Fruit fly (Drosophila melanogaster) whole organism, embryonic: ENCODE results near the gene Fst.

ENCODE experiments used
- Asciz ChIP-seq: fragments of 200-800 bp; sonication (Bioruptor generic); optimal IDR thresholded peaks from 2 replicates; lab custom pipeline; 2017; ENCODE audit warnings: missing biosample characterization, mild to moderate bottlenecking, missing genetic modification characterization, missing genetic modification reagents
- Atf3 ChIP-seq: fragments of 200-800 bp; sonication (Bioruptor generic); optimal IDR thresholded peaks from 3 replicates; lab custom pipeline; 2016; ENCODE audit warnings: missing biosample characterization, missing genetic modification characterization
- B-H1 ChIP-seq: fragments of 200-800 bp; sonication (Bioruptor generic); IDR thresholded peaks from 3 replicates; pipeline ENCODE4 v1.3.6; 2022; ENCODE audit warnings: missing biosample characterization, missing genetic modification characterization
- Bteb2 ChIP-seq: fragments of 200-800 bp; sonication (Bioruptor generic); optimal IDR thresholded peaks from 2 replicates; lab custom pipeline; 2016; ENCODE audit warnings: missing biosample characterization, missing genetic modification characterization
- CG10462 ChIP-seq: fragments of 200-800 bp; sonication (Bioruptor generic); optimal IDR thresholded peaks from 2 replicates; lab custom pipeline; 2016; ENCODE audit warnings: missing biosample characterization, missing genetic modification characterization
- CG10565 ChIP-seq: fragments of 200-800 bp; sonication (Bioruptor generic); optimal IDR thresholded peaks from 3 replicates; lab custom pipeline; 2016; ENCODE audit warnings: missing biosample characterization, mild to moderate bottlenecking, missing genetic modification characterization
- CG12219 ChIP-seq: fragments of 200-800 bp; sonication (Bioruptor generic); optimal IDR thresholded peaks from 3 replicates; lab custom pipeline; 2018; ENCODE audit warnings: missing biosample characterization, mild to moderate bottlenecking, missing genetic modification characterization
- CG12391 ChIP-seq: fragments of 200-800 bp; sonication (Bioruptor generic); optimal IDR thresholded peaks from 3 replicates; lab custom pipeline; 2018; ENCODE audit warnings: missing biosample characterization, mild to moderate bottlenecking, missing genetic modification characterization, moderate library complexity
- CG12942 ChIP-seq: fragments of 200-800 bp; sonication (Bioruptor generic); optimal IDR thresholded peaks from 3 replicates; lab custom pipeline; 2016; ENCODE audit warnings: missing biosample characterization, missing genetic modification characterization
- CG13287 ChIP-seq: fragments of 200-800 bp; sonication (Bioruptor generic); IDR thresholded peaks from 2 replicates; pipeline ENCODE4 v1.3.6; 2022; ENCODE audit warnings: missing biosample characterization, missing genetic modification characterization; ENCODE audit not compliant: partially characterized antibody
- CG15601 ChIP-seq: fragments of 200-800 bp; sonication (Bioruptor generic); optimal IDR thresholded peaks from 3 replicates; lab custom pipeline; 2019; ENCODE audit warnings: missing biosample characterization, mild to moderate bottlenecking, missing genetic modification characterization, moderate library complexity
- CG1792 ChIP-seq: fragments of 200-800 bp; sonication (Bioruptor generic); optimal IDR thresholded peaks from 2 replicates; lab custom pipeline; 2016; ENCODE audit warnings: missing biosample characterization, missing genetic modification characterization
- CG3065 ChIP-seq: fragments of 200-800 bp; sonication (Bioruptor generic); optimal IDR thresholded peaks from 2 replicates; lab custom pipeline; 2016; ENCODE audit warnings: missing biosample characterization, missing genetic modification characterization
- CG31365 ChIP-seq: fragments of 200-800 bp; sonication (Bioruptor generic); optimal IDR thresholded peaks from 2 replicates; lab custom pipeline; 2018; ENCODE audit warnings: missing biosample characterization, mild to moderate bottlenecking, missing genetic modification characterization
- CG3281 ChIP-seq: fragments of 200-800 bp; sonication (Bioruptor generic); optimal IDR thresholded peaks from 3 replicates; lab custom pipeline; 2017; ENCODE audit warnings: missing biosample characterization, mild to moderate bottlenecking, missing genetic modification characterization
- CG3838 ChIP-seq: fragments of 200-800 bp; sonication (Bioruptor generic); optimal IDR thresholded peaks from 3 replicates; lab custom pipeline; 2016; ENCODE audit warnings: missing biosample characterization, missing genetic modification characterization
- CG3847 ChIP-seq: fragments of 200-800 bp; sonication (Bioruptor generic); IDR thresholded peaks from 2 replicates; pipeline ENCODE4 v1.3.6; 2022; ENCODE audit warnings: missing biosample characterization, missing genetic modification characterization
- CG4360 ChIP-seq: fragments of 200-800 bp; sonication (Bioruptor generic); IDR thresholded peaks from 2 replicates; pipeline ENCODE4 v1.3.6; 2022; ENCODE audit warnings: missing biosample characterization, missing genetic modification characterization
- CG4707 ChIP-seq: fragments of 200-800 bp; sonication (Bioruptor generic); optimal IDR thresholded peaks from 2 replicates; lab custom pipeline; 2018; ENCODE audit warnings: missing biosample characterization, mild to moderate bottlenecking, missing genetic modification characterization, moderate library complexity
- CG7786 ChIP-seq: fragments of 200-800 bp; sonication (Bioruptor generic); optimal IDR thresholded peaks from 2 replicates; lab custom pipeline; 2016; ENCODE audit warnings: missing biosample characterization, missing genetic modification characterization
- CG8281 ChIP-seq: fragments of 200-800 bp; sonication (Bioruptor generic); optimal IDR thresholded peaks from 2 replicates; lab custom pipeline; 2018; ENCODE audit warnings: missing biosample characterization, mild to moderate bottlenecking, missing genetic modification characterization, moderate library complexity
- CrebB ChIP-seq: fragments of 200-800 bp; sonication (Bioruptor generic); optimal IDR thresholded peaks from 3 replicates; lab custom pipeline; 2018; ENCODE audit warnings: missing biosample characterization, mild to moderate bottlenecking, missing genetic modification characterization
- D19B ChIP-seq: fragments of 200-800 bp; sonication (Bioruptor generic); optimal IDR thresholded peaks from 2 replicates; lab custom pipeline; 2017; ENCODE audit warnings: missing biosample characterization, mild to moderate bottlenecking, missing genetic modification characterization
- HHEX ChIP-seq: fragments of 200-800 bp; sonication (Bioruptor generic); optimal IDR thresholded peaks from 3 replicates; lab custom pipeline; 2017; ENCODE audit warnings: missing biosample characterization, mild to moderate bottlenecking, missing genetic modification characterization, missing genetic modification reagents
- Nf-YA ChIP-seq: fragments of 200-800 bp; sonication (Bioruptor generic); IDR thresholded peaks from 2 replicates; pipeline ENCODE4 v1.3.6; 2022; ENCODE audit warnings: missing biosample characterization, missing genetic modification characterization
- Ravus ChIP-seq: fragments of 200-800 bp; sonication (Bioruptor generic); IDR thresholded peaks from 2 replicates; pipeline ENCODE4 v1.3.6; 2022; ENCODE audit warnings: missing biosample characterization, missing genetic modification characterization
- Taf1 ChIP-seq: fragments of 200-800 bp; sonication (Bioruptor generic); IDR thresholded peaks from 2 replicates; pipeline ENCODE4 v1.3.6; 2022; ENCODE audit warnings: missing biosample characterization, missing genetic modification characterization
- YL-1 ChIP-seq: fragments of 200-800 bp; sonication (Bioruptor generic); optimal IDR thresholded peaks from 3 replicates; lab custom pipeline; 2017; ENCODE audit warnings: missing biosample characterization, mild to moderate bottlenecking, missing genetic modification characterization
- ara ChIP-seq: fragments of 200-800 bp; sonication (Bioruptor generic); IDR thresholded peaks from 2 replicates; pipeline ENCODE4 v1.3.6; 2022; ENCODE audit warnings: missing biosample characterization, missing genetic modification characterization
- az2 ChIP-seq: fragments of 200-800 bp; sonication (Bioruptor generic); optimal IDR thresholded peaks from 3 replicates; lab custom pipeline; 2016; ENCODE audit warnings: missing biosample characterization, missing genetic modification characterization
- chn ChIP-seq: fragments of 200-800 bp; sonication (Bioruptor generic); optimal IDR thresholded peaks from 2 replicates; lab custom pipeline; 2016; ENCODE audit warnings: missing biosample characterization, missing genetic modification characterization
- crc ChIP-seq: fragments of 200-800 bp; sonication (Bioruptor generic); optimal IDR thresholded peaks from 2 replicates; lab custom pipeline; 2016; ENCODE audit warnings: missing biosample characterization, missing genetic modification characterization
- danr ChIP-seq: fragments of 200-800 bp; sonication (Bioruptor generic); IDR thresholded peaks from 2 replicates; pipeline ENCODE4 v1.3.6; 2022; ENCODE audit warnings: missing biosample characterization, missing genetic modification characterization
- disco-r ChIP-seq: fragments of 200-800 bp; sonication (Bioruptor generic); optimal IDR thresholded peaks from 2 replicates; lab custom pipeline; 2016; ENCODE audit warnings: missing biosample characterization, missing genetic modification characterization
- dysf ChIP-seq: fragments of 200-800 bp; sonication (Bioruptor generic); IDR thresholded peaks from 3 replicates; pipeline ENCODE4 v1.3.6; 2022; ENCODE audit warnings: missing biosample characterization, missing genetic modification characterization
- esg ChIP-seq: fragments of 200-800 bp; sonication (Bioruptor generic); conservative IDR thresholded peaks from 2 replicates; pipeline ENCODE4 v1.3.6; 2022; ENCODE audit warnings: missing biosample characterization, missing genetic modification characterization
- fd102C ChIP-seq: fragments of 200-800 bp; sonication (Bioruptor generic); optimal IDR thresholded peaks from 2 replicates; lab custom pipeline; 2018; ENCODE audit warnings: missing biosample characterization, mild to moderate bottlenecking, missing genetic modification characterization, moderate library complexity
- gro ChIP-seq: fragments of 200-800 bp; sonication (Bioruptor generic); optimal IDR thresholded peaks from 2 replicates; lab custom pipeline; 2016; ENCODE audit warnings: missing biosample characterization, missing genetic modification characterization
- hbn ChIP-seq: fragments of 200-800 bp; sonication (Bioruptor generic); IDR thresholded peaks from 2 replicates; pipeline ENCODE4 v1.3.6; 2022; ENCODE audit warnings: missing biosample characterization, missing genetic modification characterization; ENCODE audit not compliant: partially characterized antibody
- kay ChIP-seq: fragments of 200-800 bp; sonication (Bioruptor generic); optimal IDR thresholded peaks from 2 replicates; lab custom pipeline; 2016; ENCODE audit warnings: missing biosample characterization, missing genetic modification characterization
- knrl ChIP-seq: fragments of 200-800 bp; sonication (Bioruptor generic); IDR thresholded peaks from 3 replicates; pipeline ENCODE4 v1.3.6; 2022; ENCODE audit warnings: missing biosample characterization, missing genetic modification characterization; ENCODE audit not compliant: partially characterized antibody
- nerfin-1 ChIP-seq: fragments of 200-800 bp; sonication (Bioruptor generic); optimal IDR thresholded peaks from 3 replicates; lab custom pipeline; 2019; ENCODE audit warnings: missing biosample characterization, mild to moderate bottlenecking, missing genetic modification characterization, moderate library complexity
- pros ChIP-seq: fragments of 200-800 bp; sonication (Bioruptor generic); optimal IDR thresholded peaks from 3 replicates; lab custom pipeline; 2019; ENCODE audit warnings: missing biosample characterization, mild to moderate bottlenecking, missing genetic modification characterization, moderate library complexity
- salm ChIP-seq: fragments of 200-800 bp; sonication (Bioruptor generic); optimal IDR thresholded peaks from 2 replicates; lab custom pipeline; 2018; ENCODE audit warnings: missing biosample characterization, mild to moderate bottlenecking, missing genetic modification characterization
- schlank ChIP-seq: fragments of 200-800 bp; sonication (Bioruptor generic); optimal IDR thresholded peaks from 2 replicates; lab custom pipeline; 2018; ENCODE audit warnings: missing biosample characterization, mild to moderate bottlenecking, missing genetic modification characterization
- sens-2 ChIP-seq: fragments of 200-800 bp; sonication (Bioruptor generic); IDR thresholded peaks from 2 replicates; pipeline ENCODE4 v1.3.6; 2022; ENCODE audit warnings: missing biosample characterization, missing genetic modification characterization
- shn ChIP-seq: fragments of 200-800 bp; sonication (Bioruptor generic); optimal IDR thresholded peaks from 3 replicates; lab custom pipeline; 2016; ENCODE audit warnings: missing biosample characterization, missing genetic modification characterization
- sob ChIP-seq: fragments of 200-800 bp; sonication (Bioruptor generic); IDR thresholded peaks from 2 replicates; pipeline ENCODE4 v1.3.6; 2022; ENCODE audit warnings: missing biosample characterization, missing genetic modification characterization
- sqz ChIP-seq: fragments of 200-800 bp; sonication (Bioruptor generic); optimal IDR thresholded peaks from 3 replicates; lab custom pipeline; 2018; ENCODE audit warnings: missing biosample characterization, mild to moderate bottlenecking, missing genetic modification characterization
- tap ChIP-seq: fragments of 200-800 bp; optimal IDR thresholded peaks from 3 replicates; lab custom pipeline; 2019; ENCODE audit warnings: missing biosample characterization, mild to moderate bottlenecking, missing genetic modification characterization, moderate library complexity
- trh ChIP-seq: fragments of 200-800 bp; sonication (Bioruptor generic); optimal IDR thresholded peaks from 2 replicates; lab custom pipeline; 2016; ENCODE audit warnings: missing biosample characterization, missing genetic modification characterization
- zen ChIP-seq: fragments of 200-800 bp; sonication (Bioruptor generic); optimal IDR thresholded peaks from 3 replicates; lab custom pipeline; 2018; ENCODE audit warnings: missing biosample characterization, mild to moderate bottlenecking, missing genetic modification characterization, moderate library complexity
- zf30C ChIP-seq: fragments of 200-800 bp; sonication (Bioruptor generic); optimal IDR thresholded peaks from 3 replicates; lab custom pipeline; 2018; ENCODE audit warnings: missing biosample characterization, mild to moderate bottlenecking, missing genetic modification characterization

The Fst gene

DNA sequence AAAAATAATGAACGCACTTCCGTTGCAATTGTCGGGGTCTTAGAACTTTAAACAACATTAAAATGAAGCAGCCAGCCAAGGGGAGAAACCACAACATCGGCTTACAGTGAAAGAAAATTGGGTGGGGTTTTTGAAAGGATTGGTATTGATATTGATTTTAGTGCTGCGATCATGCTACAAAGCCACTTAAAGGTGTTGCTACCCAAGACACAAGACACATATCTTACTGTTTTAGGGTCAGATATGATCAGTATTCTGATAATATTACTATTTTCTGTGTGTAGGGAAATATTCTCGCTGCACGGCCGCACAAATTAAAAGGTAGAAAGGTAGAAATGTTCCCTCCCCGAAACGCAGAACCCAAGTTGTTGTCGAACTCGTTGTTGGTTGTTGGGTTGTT, 40.9 kb downstream of the Fst start (continued):
- no peak for TF ChIP-seq knrl
- TF ChIP-seq zf30C (GFP tag; lab: Kevin White, UChicago) = peak; percentile 77
- TF ChIP-seq nerfin-1 (tag; lab: Kevin White, UChicago) = no peak
- TF ChIP-seq CG13287 (GFP tag; lab: Robert Waterston, UW) = no peak
- peak; percentile 9 for TF ChIP-seq CG3065 (GFP tag; lab: Kevin White, UChicago)
- no peak for TF ChIP-seq D19B (GFP tag; lab: Kevin White, UChicago)
- no peak for TF ChIP-seq sens-2 (GFP tag; lab: Robert Waterston, UW)
- TF ChIP-seq CG10462 (GFP tag; lab: Kevin White, UChicago) = no peak
- TF ChIP-seq CG4707 (GFP tag; lab: Kevin White, UChicago) = no peak
- TF ChIP-seq CG8281 (tag; lab: Kevin White, UChicago) = no peak
- no peak for TF ChIP-seq trh
- no peak for TF ChIP-seq dysf (GFP tag; lab: Robert Waterston, UW)
- peak; percentile 24 for TF ChIP-seq CG15601 (tag; lab: Kevin White, UChicago)
- no peak for TF ChIP-seq CG12942 (GFP tag; lab: Kevin White, UChicago)
- TF ChIP-seq CrebB (tag; lab: Kevin White, UChicago) = no peak
- TF ChIP-seq CG3847 (GFP tag; lab: Robert Waterston, UW) = no peak
- TF ChIP-seq Asciz (GFP tag; lab: Kevin White, UChicago) = no peak
- peak; percentile 73 for TF ChIP-seq ara
- no peak for TF ChIP-seq CG10565 (GFP tag; lab: Kevin White, UChicago)
- TF ChIP-seq HHEX (GFP tag; lab: Kevin White, UChicago) = no peak
- TF ChIP-seq kay (GFP tag; lab: Kevin White, UChicago) = no peak
- TF ChIP-seq hbn (GFP tag; lab: Robert Waterston, UW) = no peak
- TF ChIP-seq Atf3 = no peak
- TF ChIP-seq B-H1 (GFP tag; lab: Robert Waterston, UW) = no peak
- no peak for TF ChIP-seq zen (tag; lab: Kevin White, UChicago)
- TF ChIP-seq fd102C (GFP tag; lab: Kevin White, UChicago) = peak; percentile 35
- TF ChIP-seq crc (GFP tag; lab: Kevin White, UChicago) = no peak
- TF ChIP-seq danr = no peak
- TF ChIP-seq Ravus (GFP tag; lab: Robert Waterston, UW) = no peak
- TF ChIP-seq disco-r = no peak
- TF ChIP-seq esg = no peak
- no peak for TF ChIP-seq CG7786 (GFP tag; lab: Kevin White, UChicago)
- no peak for TF ChIP-seq shn
- peak; percentile 31 for TF ChIP-seq az2 (GFP tag; lab: Kevin White, UChicago)
- no peak for TF ChIP-seq CG31365 (tag; lab: Kevin White, UChicago)
- no peak for TF ChIP-seq Taf1 (GFP tag; lab: Robert Waterston, UW)
- TF ChIP-seq salm (tag; lab: Kevin White, UChicago) = no peak
- TF ChIP-seq sob (GFP tag; lab: Robert Waterston, UW) = no peak
- TF ChIP-seq YL-1 (GFP tag; lab: Kevin White, UChicago) = no peak
- TF ChIP-seq CG3281 (GFP tag; lab: Kevin White, UChicago) = no peak
- TF ChIP-seq chn = peak; percentile 56
- no peak for TF ChIP-seq Bteb2 (GFP tag; lab: Kevin White, UChicago)
- no peak for TF ChIP-seq sqz (GFP tag; lab: Kevin White, UChicago)
- no peak for TF ChIP-seq schlank (tag; lab: Kevin White, UChicago)
- no peak for TF ChIP-seq gro (GFP tag; lab: Kevin White, UChicago)
- TF ChIP-seq CG12391 (tag; lab: Kevin White, UChicago) = peak; percentile 38
- no peak for TF ChIP-seq CG12219 (GFP tag; lab: Kevin White, UChicago)
- TF ChIP-seq CG1792 = no peak
- no peak for TF ChIP-seq Nf-YA (GFP tag; lab: Robert Waterston, UW)
- TF ChIP-seq tap = no peak
- peak; percentile 38 for TF ChIP-seq pros (GFP tag; lab: Kevin White, UChicago)
- TF ChIP-seq CG3838 (GFP tag; lab: Kevin White, UChicago) = no peak
- TF ChIP-seq CG4360 (GFP tag; lab: Robert Waterston, UW) = no peak
